Worm (Caenorhabditis elegans) whole organism, mixed stage, embryonic: Measurements from ENCODE around the gene Y54F10BM.23.

ENCODE experiments used
- elt-1 ChIP-seq: sonication (generic microtip); optimal IDR thresholded peaks from 2 replicates; lab custom pipeline; 2017; ENCODE audit warnings: missing genetic modification characterization, mild to moderate bottlenecking, missing compliant biosample characterization, antibody characterized with exemption, moderate library complexity, borderline replicate concordance; ENCODE audit not compliant: insufficient read depth
- lsy-2 ChIP-seq: fragments of 150-350 bp; optimal IDR thresholded peaks from 2 replicates; lab custom pipeline; 2014; ENCODE audit warnings: missing biosample characterization, missing genetic modification characterization
- nhr-12 ChIP-seq: fragments of 150-350 bp; optimal IDR thresholded peaks from 2 replicates; lab custom pipeline; 2014; ENCODE audit warnings: missing biosample characterization, missing genetic modification characterization
- nhr-237 ChIP-seq: fragments of 150-350 bp; optimal IDR thresholded peaks from 2 replicates; lab custom pipeline; 2014; ENCODE audit warnings: missing biosample characterization, missing genetic modification characterization
- nhr-28 ChIP-seq: fragments of 150-350 bp; optimal IDR thresholded peaks from 2 replicates; lab custom pipeline; 2014; ENCODE audit warnings: missing biosample characterization, missing genetic modification characterization
- nhr-76 ChIP-seq: sonication (generic microtip); optimal IDR thresholded peaks from 2 replicates; lab custom pipeline; 2017; ENCODE audit warnings: missing biosample characterization, missing genetic modification characterization
- pha-4 ChIP-seq: fragments of 150-350 bp; optimal IDR thresholded peaks from 2 replicates; lab custom pipeline; 2018; ENCODE audit warnings: missing biosample characterization, missing genetic modification reagents, missing genetic modification characterization
- snpc-4 ChIP-seq: fragments of 150-350 bp; optimal IDR thresholded peaks from 2 replicates; lab custom pipeline; 2014; ENCODE audit warnings: missing biosample characterization, missing genetic modification characterization
- unc-62 ChIP-seq: fragments of 150-350 bp; optimal IDR thresholded peaks from 2 replicates; lab custom pipeline; 2014; ENCODE audit warnings: missing biosample characterization, missing genetic modification reagents, missing genetic modification characterization
- ztf-11 ChIP-seq: fragments of 150-350 bp; optimal IDR thresholded peaks from 2 replicates; lab custom pipeline; 2014; ENCODE audit warnings: missing biosample characterization, missing genetic modification characterization

DNA sequence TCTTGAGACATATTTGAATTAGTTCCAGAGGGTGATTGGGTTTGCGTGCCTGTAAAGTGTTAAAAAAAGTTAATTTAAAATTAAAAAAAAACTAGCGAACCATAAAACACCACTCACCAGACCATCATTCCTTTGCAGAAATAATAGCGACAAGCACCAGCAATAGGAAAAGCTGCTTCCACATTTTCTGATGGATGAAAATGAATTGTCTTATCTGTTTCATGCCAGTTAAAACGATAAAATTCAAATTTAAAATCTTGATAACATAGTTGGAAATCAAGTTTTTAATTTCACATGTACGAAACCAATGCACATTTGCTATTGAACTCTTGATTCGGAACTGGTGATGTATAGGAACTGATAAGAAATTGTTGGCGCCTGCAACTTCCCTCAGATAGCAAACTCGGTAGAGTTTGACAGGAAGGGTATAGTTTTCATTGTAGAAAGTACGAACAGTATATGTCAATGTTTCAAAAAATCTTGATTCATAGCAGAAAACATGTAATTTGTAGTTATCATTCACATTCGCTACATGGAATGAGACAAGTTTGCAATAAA, 39.7 kb downstream of the Y54F10BM.23 start, which contains the start of gene C39B5.10:
- TF ChIP-seq nhr-28 (tag; lab: Kevin White, UChicago) (no peak), snpc-4 (tag; lab: Kevin White, UChicago) (no peak), pha-4 (tag; lab: Kevin White, UChicago) (no peak), nhr-237 (no peak), nhr-76 (tag; lab: Kevin White, UChicago) (no peak), nhr-12 (tag; lab: Kevin White, UChicago) (no peak), unc-62 (GFP tag; lab: Kevin White, UChicago) (no peak), ztf-11 (no peak), elt-1 (tag; lab: Kevin White, UChicago) (no peak), lsy-2 (tag; lab: Kevin White, UChicago) (no peak)
